Worm (Caenorhabditis elegans) whole organism, mixed stage, embryonic: ENCODE data around the gene hmp-1.

Experiments
- M03D4.4 ChIP-seq: sonication (generic microtip); optimal IDR thresholded peaks from 2 replicates; lab custom pipeline; 2017; ENCODE audit warnings: mild to moderate bottlenecking, missing genetic modification characterization, missing compliant biosample characterization
- bed-3 ChIP-seq: fragments of 200-800 bp; sonication (Bioruptor generic); optimal IDR thresholded peaks from 3 replicates; lab custom pipeline; 2018; ENCODE audit warnings: mild to moderate bottlenecking, missing genetic modification characterization, moderate library complexity, missing compliant biosample characterization
- blmp-1 ChIP-seq: fragments of 150-350 bp; optimal IDR thresholded peaks from 2 replicates; lab custom pipeline; 2014; ENCODE audit warnings: missing biosample characterization, missing genetic modification characterization
- ceh-39 ChIP-seq: fragments of 150-350 bp; optimal IDR thresholded peaks from 2 replicates; lab custom pipeline; 2014; ENCODE audit warnings: missing biosample characterization, missing genetic modification characterization
- ceh-43 ChIP-seq: fragments of 200-800 bp; sonication (Bioruptor generic); optimal IDR thresholded peaks from 2 replicates; lab custom pipeline; 2018; ENCODE audit warnings: mild to moderate bottlenecking, missing genetic modification characterization, moderate library complexity, missing compliant biosample characterization
- ceh-83 ChIP-seq: fragments of 200-800 bp; sonication (Bioruptor generic); optimal IDR thresholded peaks from 2 replicates; lab custom pipeline; 2018; ENCODE audit warnings: mild to moderate bottlenecking, missing genetic modification characterization, missing compliant biosample characterization
- ces-1 ChIP-seq: fragments of 150-350 bp; optimal IDR thresholded peaks from 2 replicates; lab custom pipeline; 2014; ENCODE audit warnings: missing biosample characterization, missing genetic modification reagents, missing genetic modification characterization
- cnd-1 ChIP-seq: fragments of 200-800 bp; sonication (Bioruptor generic); optimal IDR thresholded peaks from 2 replicates; lab custom pipeline; 2018; ENCODE audit warnings: mild to moderate bottlenecking, missing genetic modification characterization, missing compliant biosample characterization
- drap-1 ChIP-seq: fragments of 200-800 bp; sonication (Bioruptor generic); optimal IDR thresholded peaks from 3 replicates; lab custom pipeline; 2018; ENCODE audit warnings: mild to moderate bottlenecking, missing genetic modification characterization, missing compliant biosample characterization
- elt-1 ChIP-seq: sonication (generic microtip); optimal IDR thresholded peaks from 2 replicates; lab custom pipeline; 2017; ENCODE audit warnings: missing genetic modification characterization, mild to moderate bottlenecking, missing compliant biosample characterization, antibody characterized with exemption, moderate library complexity, borderline replicate concordance; ENCODE audit not compliant: insufficient read depth
- flh-1 ChIP-seq: fragments of 200-800 bp; sonication (Bioruptor generic); optimal IDR thresholded peaks from 2 replicates; lab custom pipeline; 2018; ENCODE audit warnings: mild to moderate bottlenecking, missing genetic modification characterization, moderate library complexity, missing compliant biosample characterization
- ham-2 ChIP-seq: fragments of 200-800 bp; sonication (Bioruptor generic); optimal IDR thresholded peaks from 2 replicates; lab custom pipeline; 2018; ENCODE audit warnings: mild to moderate bottlenecking, missing genetic modification characterization, missing compliant biosample characterization
- hlh-1 ChIP-seq: fragments of 150-350 bp; optimal IDR thresholded peaks from 2 replicates; lab custom pipeline; 2014; ENCODE audit warnings: missing biosample characterization, missing genetic modification reagents, missing genetic modification characterization
- lin-13 ChIP-seq: fragments of 150-350 bp; optimal IDR thresholded peaks from 2 replicates; lab custom pipeline; 2014; ENCODE audit warnings: missing biosample characterization, missing genetic modification characterization
- lin-32 ChIP-seq: fragments of 200-800 bp; sonication (Bioruptor generic); optimal IDR thresholded peaks from 2 replicates; lab custom pipeline; 2018; ENCODE audit warnings: mild to moderate bottlenecking, missing genetic modification characterization, missing compliant biosample characterization
- lsy-2 ChIP-seq: fragments of 150-350 bp; optimal IDR thresholded peaks from 2 replicates; lab custom pipeline; 2014; ENCODE audit warnings: missing biosample characterization, missing genetic modification characterization
- mab-5 ChIP-seq: fragments of 150-350 bp; optimal IDR thresholded peaks from 2 replicates; lab custom pipeline; 2014; ENCODE audit warnings: missing biosample characterization, missing genetic modification characterization
- mep-1 ChIP-seq: fragments of 150-350 bp; optimal IDR thresholded peaks from 2 replicates; lab custom pipeline; 2017; ENCODE audit warnings: missing biosample characterization, missing genetic modification reagents, missing genetic modification characterization, inconsistent platforms
- mls-2 ChIP-seq: sonication (generic microtip); optimal IDR thresholded peaks from 2 replicates; lab custom pipeline; 2016; ENCODE audit warnings: mild to moderate bottlenecking, missing genetic modification characterization, moderate library complexity, missing compliant biosample characterization
- nhr-12 ChIP-seq: fragments of 150-350 bp; optimal IDR thresholded peaks from 2 replicates; lab custom pipeline; 2014; ENCODE audit warnings: missing biosample characterization, missing genetic modification characterization
- nhr-2 ChIP-seq: fragments of 150-350 bp; optimal IDR thresholded peaks from 2 replicates; lab custom pipeline; 2014; ENCODE audit warnings: missing biosample characterization, missing genetic modification characterization
- nhr-237 ChIP-seq: fragments of 150-350 bp; optimal IDR thresholded peaks from 2 replicates; lab custom pipeline; 2014; ENCODE audit warnings: missing biosample characterization, missing genetic modification characterization
- nhr-28 ChIP-seq: fragments of 150-350 bp; optimal IDR thresholded peaks from 2 replicates; lab custom pipeline; 2014; ENCODE audit warnings: missing biosample characterization, missing genetic modification characterization
- nhr-76 ChIP-seq: sonication (generic microtip); optimal IDR thresholded peaks from 2 replicates; lab custom pipeline; 2017; ENCODE audit warnings: missing biosample characterization, missing genetic modification characterization
- pha-4 ChIP-seq: fragments of 150-350 bp; optimal IDR thresholded peaks from 2 replicates; lab custom pipeline; 2018; ENCODE audit warnings: missing biosample characterization, missing genetic modification reagents, missing genetic modification characterization
- sem-2 ChIP-seq: fragments of 200-800 bp; sonication (Bioruptor generic); optimal IDR thresholded peaks from 2 replicates; lab custom pipeline; 2018; ENCODE audit warnings: mild to moderate bottlenecking, missing genetic modification characterization, missing compliant biosample characterization
- snpc-4 ChIP-seq: fragments of 150-350 bp; optimal IDR thresholded peaks from 2 replicates; lab custom pipeline; 2014; ENCODE audit warnings: missing biosample characterization, missing genetic modification characterization
- sptf-1 ChIP-seq: sonication (generic microtip); optimal IDR thresholded peaks from 2 replicates; lab custom pipeline; 2017; ENCODE audit warnings: mild to moderate bottlenecking, missing genetic modification characterization, moderate library complexity, missing compliant biosample characterization
- tbx-8 ChIP-seq: fragments of 200-800 bp; sonication (Bioruptor generic); optimal IDR thresholded peaks from 2 replicates; lab custom pipeline; 2018; ENCODE audit warnings: mild to moderate bottlenecking, missing genetic modification characterization, moderate library complexity, missing compliant biosample characterization
- unc-39 ChIP-seq: fragments of 150-350 bp; optimal IDR thresholded peaks from 2 replicates; lab custom pipeline; 2014; ENCODE audit warnings: missing biosample characterization, missing genetic modification characterization
- unc-62 ChIP-seq: fragments of 150-350 bp; optimal IDR thresholded peaks from 2 replicates; lab custom pipeline; 2014; ENCODE audit warnings: missing biosample characterization, missing genetic modification reagents, missing genetic modification characterization
- zip-8 ChIP-seq: fragments of 150-350 bp; optimal IDR thresholded peaks from 2 replicates; lab custom pipeline; 2014; ENCODE audit warnings: missing biosample characterization, missing genetic modification characterization
- ztf-11 ChIP-seq: fragments of 150-350 bp; optimal IDR thresholded peaks from 2 replicates; lab custom pipeline; 2014; ENCODE audit warnings: missing biosample characterization, missing genetic modification characterization

hmp-1 gene

ce11 chrV:11845492-11845891 lies at the start of gene hmp-1:
hmp-1 (plus strand) TSS chrV:11845871.
- TF ChIP-seq snpc-4 (no peak), lin-13 (tag; lab: Kevin White, UChicago) (no peak), ceh-83 (GFP tag; lab: Kevin White, UChicago) (no peak), blmp-1 (tag; lab: Kevin White, UChicago) (no peak), bed-3 (no peak), lin-32 (GFP tag; lab: Kevin White, UChicago) (no peak), ceh-39 (no peak), mab-5 (tag; lab: Kevin White, UChicago) (no peak), zip-8 (tag; lab: Kevin White, UChicago) (no peak), unc-39 (tag; lab: Kevin White, UChicago) (no peak)

- no peak for TF ChIP-seq drap-1 (GFP tag; lab: Kevin White, UChicago)
- TF ChIP-seq nhr-237: no peak
- TF ChIP-seq flh-1: no peak
- no peak for TF ChIP-seq bed-3
- TF ChIP-seq sem-2: no peak
- no peak for TF ChIP-seq ham-2
- TF ChIP-seq nhr-28 (tag; lab: Kevin White, UChicago): no peak
- no peak for TF ChIP-seq pha-4 (tag; lab: Kevin White, UChicago)
- TF ChIP-seq mep-1: no peak
- TF ChIP-seq ceh-39: no peak
- no peak for TF ChIP-seq ztf-11 (tag; lab: Kevin White, UChicago)
- no peak for TF ChIP-seq ces-1 (GFP tag; lab: Kevin White, UChicago)
- TF ChIP-seq nhr-2: no peak
- TF ChIP-seq elt-1 (tag; lab: Kevin White, UChicago): no peak
- TF ChIP-seq zip-8 (tag; lab: Kevin White, UChicago): no peak
- TF ChIP-seq lsy-2 (tag; lab: Kevin White, UChicago): no peak
- no peak for TF ChIP-seq M03D4.4 (tag; lab: Kevin White, UChicago)
- TF ChIP-seq unc-62 (GFP tag; lab: Kevin White, UChicago): no peak
- TF ChIP-seq nhr-12 (tag; lab: Kevin White, UChicago): no peak
Measured at ce11 chrV:11796343-11796742, 49.3 kb upstream of the hmp-1 start.

- no peak for TF ChIP-seq nhr-237
- no peak for TF ChIP-seq ces-1 (GFP tag; lab: Kevin White, UChicago)
- TF ChIP-seq cnd-1 (tag; lab: Kevin White, UChicago): no peak
- no peak for TF ChIP-seq M03D4.4 (tag; lab: Kevin White, UChicago)
- no peak for TF ChIP-seq nhr-2
- TF ChIP-seq ceh-83 (GFP tag; lab: Kevin White, UChicago): no peak
- TF ChIP-seq mab-5 (tag; lab: Kevin White, UChicago): no peak
- no peak for TF ChIP-seq ceh-43 (GFP tag; lab: Kevin White, UChicago)
- no peak for TF ChIP-seq flh-1
- TF ChIP-seq pha-4 (tag; lab: Kevin White, UChicago): no peak
- no peak for TF ChIP-seq sptf-1 (tag; lab: Kevin White, UChicago)
- TF ChIP-seq unc-39 (tag; lab: Kevin White, UChicago): no peak
- no peak for TF ChIP-seq ztf-11 (tag; lab: Kevin White, UChicago)
- no peak for TF ChIP-seq tbx-8 (GFP tag; lab: Kevin White, UChicago)
- no peak for TF ChIP-seq sem-2
- no peak for TF ChIP-seq mls-2 (tag; lab: Kevin White, UChicago)
Measured at ce11 chrV:11797272-11797855, 48.3 kb upstream of the hmp-1 start.

ce11 chrV:11798320-11798719 lies 47.4 kb upstream of the hmp-1 start:
- TF ChIP-seq ztf-11 (tag; lab: Kevin White, UChicago) (no peak), hlh-1 (no peak), nhr-28 (tag; lab: Kevin White, UChicago) (no peak), snpc-4 (no peak), mls-2 (tag; lab: Kevin White, UChicago) (no peak), zip-8 (tag; lab: Kevin White, UChicago) (no peak), M03D4.4 (tag; lab: Kevin White, UChicago) (no peak), bed-3 (no peak), pha-4 (tag; lab: Kevin White, UChicago) (no peak), nhr-2 (no peak), nhr-76 (tag; lab: Kevin White, UChicago) (no peak), unc-39 (tag; lab: Kevin White, UChicago) (no peak), nhr-12 (tag; lab: Kevin White, UChicago) (no peak), ham-2 (no peak), mep-1 (no peak), blmp-1 (tag; lab: Kevin White, UChicago) (no peak), sem-2 (no peak), lsy-2 (tag; lab: Kevin White, UChicago) (no peak), mab-5 (tag; lab: Kevin White, UChicago) (no peak)
